Fruit fly (Drosophila melanogaster) whole organism, prepupa: ENCODE results near the gene sphe.

Source experiments
- Blimp-1 ChIP-seq: fragments of 200-800 bp; sonication (Bioruptor generic); optimal IDR thresholded peaks from 3 replicates; lab custom pipeline; 2017; ENCODE audit warnings: missing biosample characterization, missing genetic modification characterization, mild to moderate bottlenecking, moderate library complexity, missing genetic modification reagents
- CG10631 ChIP-seq: fragments of 200-800 bp; sonication (Bioruptor generic); optimal IDR thresholded peaks from 2 replicates; lab custom pipeline; 2016; ENCODE audit warnings: missing biosample characterization, missing genetic modification characterization
- CG10669 ChIP-seq: fragments of 200-800 bp; sonication (Bioruptor generic); optimal IDR thresholded peaks from 3 replicates; lab custom pipeline; 2018; ENCODE audit warnings: missing biosample characterization, mild to moderate bottlenecking, missing genetic modification characterization, moderate library complexity
- CG11902 ChIP-seq: fragments of 200-800 bp; sonication (Bioruptor generic); optimal IDR thresholded peaks from 3 replicates; lab custom pipeline; 2016; ENCODE audit warnings: missing biosample characterization, missing genetic modification characterization
- CG15336 ChIP-seq: fragments of 200-800 bp; sonication (Bioruptor generic); IDR thresholded peaks from 2 replicates; pipeline ENCODE4 v1.3.6; 2022; ENCODE audit warnings: missing biosample characterization, missing genetic modification characterization
- CG16779 ChIP-seq: fragments of 200-800 bp; sonication (Bioruptor generic); optimal IDR thresholded peaks from 3 replicates; lab custom pipeline; 2017; ENCODE audit warnings: missing biosample characterization, mild to moderate bottlenecking, missing genetic modification characterization
- CG3032 ChIP-seq: fragments of 200-800 bp; optimal IDR thresholded peaks from 2 replicates; lab custom pipeline; 2019; ENCODE audit warnings: missing biosample characterization, mild to moderate bottlenecking, missing genetic modification characterization, moderate library complexity
- CG31627 ChIP-seq: fragments of 200-800 bp; sonication (Bioruptor generic); optimal IDR thresholded peaks from 3 replicates; lab custom pipeline; 2016; ENCODE audit warnings: missing biosample characterization, missing genetic modification characterization
- CG32006 ChIP-seq: fragments of 200-800 bp; sonication (Bioruptor generic); optimal IDR thresholded peaks from 3 replicates; lab custom pipeline; 2017; ENCODE audit warnings: missing biosample characterization, mild to moderate bottlenecking, missing genetic modification characterization
- CG3919 ChIP-seq: fragments of 200-800 bp; sonication (Bioruptor generic); optimal IDR thresholded peaks from 3 replicates; lab custom pipeline; 2016; ENCODE audit warnings: missing biosample characterization, missing genetic modification characterization
- CG4318 ChIP-seq: fragments of 200-800 bp; sonication (Bioruptor generic); optimal IDR thresholded peaks from 3 replicates; lab custom pipeline; 2017; ENCODE audit warnings: missing biosample characterization, mild to moderate bottlenecking, missing genetic modification characterization
- CG6163 ChIP-seq: fragments of 200-800 bp; sonication (Bioruptor generic); IDR thresholded peaks from 3 replicates; pipeline ENCODE4 v1.3.6; 2022; ENCODE audit warnings: missing biosample characterization, missing genetic modification characterization
- CG6276 ChIP-seq: fragments of 200-800 bp; sonication (Bioruptor generic); optimal IDR thresholded peaks from 2 replicates; lab custom pipeline; 2017; ENCODE audit warnings: missing biosample characterization, mild to moderate bottlenecking, missing genetic modification characterization
- CG6808 ChIP-seq: fragments of 200-800 bp; sonication (Bioruptor generic); optimal IDR thresholded peaks from 3 replicates; lab custom pipeline; 2017; ENCODE audit warnings: missing biosample characterization, missing genetic modification characterization, mild to moderate bottlenecking, moderate library complexity, missing genetic modification reagents
- CG8119 ChIP-seq: fragments of 200-800 bp; sonication (Bioruptor generic); IDR thresholded peaks from 3 replicates; pipeline ENCODE4 v1.3.6; 2022; ENCODE audit warnings: missing biosample characterization, missing genetic modification characterization
- CG8632 ChIP-seq: fragments of 200-800 bp; sonication (Bioruptor generic); optimal IDR thresholded peaks from 3 replicates; lab custom pipeline; 2016; ENCODE audit warnings: missing biosample characterization, missing genetic modification characterization
- CG9139 ChIP-seq: fragments of 200-800 bp; sonication (Bioruptor generic); optimal IDR thresholded peaks from 3 replicates; lab custom pipeline; 2017; ENCODE audit warnings: missing biosample characterization, mild to moderate bottlenecking, missing genetic modification characterization
- Eip75B ChIP-seq: fragments of 200-800 bp; sonication (Bioruptor generic); optimal IDR thresholded peaks from 3 replicates; lab custom pipeline; 2016; ENCODE audit warnings: missing biosample characterization, missing genetic modification characterization
- Eip78C ChIP-seq: fragments of 200-800 bp; sonication (Bioruptor generic); peaks from one replicate; lab custom pipeline; 2016; ENCODE audit warnings: missing biosample characterization, missing genetic modification characterization
- Ets21C ChIP-seq: fragments of 200-800 bp; sonication (Bioruptor generic); optimal IDR thresholded peaks from 3 replicates; lab custom pipeline; 2016; ENCODE audit warnings: missing biosample characterization, missing genetic modification characterization
- Ets96B ChIP-seq: fragments of 200-800 bp; optimal IDR thresholded peaks from 2 replicates; lab custom pipeline; 2019; ENCODE audit warnings: missing biosample characterization, mild to moderate bottlenecking, missing genetic modification characterization, moderate library complexity
- Gug ChIP-seq: fragments of 200-800 bp; sonication (Bioruptor generic); IDR thresholded peaks from 2 replicates; pipeline ENCODE4 v1.3.6; 2022; ENCODE audit warnings: missing biosample characterization, missing genetic modification characterization
- Hr38 ChIP-seq: sonication (Bioruptor generic); optimal IDR thresholded peaks from 2 replicates; lab custom pipeline; 2016; ENCODE audit warnings: missing biosample characterization, missing genetic modification characterization
- Hr39 ChIP-seq: fragments of 200-800 bp; sonication (Bioruptor generic); optimal IDR thresholded peaks from 2 replicates; lab custom pipeline; 2016; ENCODE audit warnings: missing biosample characterization, missing genetic modification characterization
- Hr4 ChIP-seq: fragments of 200-800 bp; sonication (Bioruptor generic); optimal IDR thresholded peaks from 3 replicates; lab custom pipeline; 2016; ENCODE audit warnings: missing biosample characterization, missing genetic modification characterization
- Lpt ChIP-seq: fragments of 200-800 bp; sonication (Bioruptor generic); optimal IDR thresholded peaks from 3 replicates; lab custom pipeline; 2016; ENCODE audit warnings: missing biosample characterization, missing genetic modification characterization
- OdsH ChIP-seq: fragments of 200-800 bp; sonication (Bioruptor generic); optimal IDR thresholded peaks from 3 replicates; lab custom pipeline; 2016; ENCODE audit warnings: missing biosample characterization, missing genetic modification characterization
- Smox ChIP-seq: fragments of 200-800 bp; sonication (Bioruptor generic); optimal IDR thresholded peaks from 3 replicates; lab custom pipeline; 2016; ENCODE audit warnings: missing biosample characterization, missing genetic modification characterization
- Sox102F ChIP-seq: fragments of 200-800 bp; sonication (Bioruptor generic); optimal IDR thresholded peaks from 2 replicates; lab custom pipeline; 2016; ENCODE audit warnings: missing biosample characterization, mild to moderate bottlenecking, missing genetic modification characterization
- Sox14 ChIP-seq: fragments of 200-800 bp; sonication (Bioruptor generic); optimal IDR thresholded peaks from 3 replicates; lab custom pipeline; 2016; ENCODE audit warnings: missing biosample characterization, missing genetic modification characterization
- Sox15 ChIP-seq: fragments of 200-800 bp; sonication (Bioruptor generic); optimal IDR thresholded peaks from 3 replicates; lab custom pipeline; 2016; ENCODE audit warnings: missing biosample characterization, missing genetic modification characterization
- achi ChIP-seq: fragments of 200-800 bp; sonication (Bioruptor generic); optimal IDR thresholded peaks from 3 replicates; lab custom pipeline; 2016; ENCODE audit warnings: missing biosample characterization, missing genetic modification characterization
- acj6 ChIP-seq: fragments of 200-800 bp; sonication (Bioruptor generic); optimal IDR thresholded peaks from 3 replicates; lab custom pipeline; 2016; ENCODE audit warnings: missing biosample characterization, missing genetic modification characterization
- cyc ChIP-seq: fragments of 200-800 bp; sonication (Bioruptor generic); optimal IDR thresholded peaks from 3 replicates; lab custom pipeline; 2016; ENCODE audit warnings: missing biosample characterization, missing genetic modification characterization
- dac ChIP-seq: fragments of 200-800 bp; sonication (Bioruptor generic); optimal IDR thresholded peaks from 2 replicates; lab custom pipeline; 2017; ENCODE audit warnings: missing biosample characterization, mild to moderate bottlenecking, missing genetic modification characterization
- dsx ChIP-seq: fragments of 200-800 bp; optimal IDR thresholded peaks from 3 replicates; lab custom pipeline; 2019; ENCODE audit warnings: missing biosample characterization, mild to moderate bottlenecking, missing genetic modification characterization, moderate library complexity; ENCODE audit not compliant: poor library complexity, severe bottlenecking
- eg ChIP-seq: fragments of 200-800 bp; sonication (Bioruptor generic); IDR thresholded peaks from 3 replicates; pipeline ENCODE4 v1.3.6; 2022; ENCODE audit warnings: missing biosample characterization, missing genetic modification characterization
- esn ChIP-seq: fragments of 200-800 bp; sonication (Bioruptor generic); optimal IDR thresholded peaks from 2 replicates; lab custom pipeline; 2016; ENCODE audit warnings: missing biosample characterization, mild to moderate bottlenecking, missing genetic modification characterization, moderate library complexity
- fd59A ChIP-seq: fragments of 200-800 bp; sonication (Bioruptor generic); optimal IDR thresholded peaks from 2 replicates; lab custom pipeline; 2017; ENCODE audit warnings: missing biosample characterization, mild to moderate bottlenecking, missing genetic modification characterization, missing genetic modification reagents
- fd85E ChIP-seq: fragments of 200-800 bp; sonication (Bioruptor generic); optimal IDR thresholded peaks from 3 replicates; lab custom pipeline; 2016; ENCODE audit warnings: missing biosample characterization, missing genetic modification characterization
- lz ChIP-seq: fragments of 200-800 bp; sonication (Bioruptor generic); optimal IDR thresholded peaks from 3 replicates; lab custom pipeline; 2016; ENCODE audit warnings: missing biosample characterization, missing genetic modification characterization
- net ChIP-seq: fragments of 200-800 bp; sonication (Bioruptor generic); optimal IDR thresholded peaks from 3 replicates; lab custom pipeline; 2016; ENCODE audit warnings: missing biosample characterization, missing genetic modification characterization
- pdm3 ChIP-seq: fragments of 200-800 bp; sonication (Bioruptor generic); optimal IDR thresholded peaks from 3 replicates; lab custom pipeline; 2016; ENCODE audit warnings: missing biosample characterization, missing genetic modification characterization
- ss ChIP-seq, 2 experiments: fragments of 200-800 bp; sonication (Bioruptor generic); optimal IDR thresholded peaks; 2 replicates in 1 of 2; 3 replicates in 1 of 2; lab custom pipeline; 2017 to 2018; ENCODE audit warnings: mild to moderate bottlenecking in 2 of 2, missing biosample characterization in 2 of 2, missing genetic modification characterization in 2 of 2, moderate library complexity in 1 of 2
- topi ChIP-seq: fragments of 200-800 bp; sonication (Bioruptor generic); optimal IDR thresholded peaks from 3 replicates; lab custom pipeline; 2016; ENCODE audit warnings: missing biosample characterization, missing genetic modification characterization
- vri ChIP-seq: fragments of 200-800 bp; sonication (Bioruptor generic); optimal IDR thresholded peaks from 3 replicates; lab custom pipeline; 2016; ENCODE audit warnings: missing biosample characterization, mild to moderate bottlenecking, missing genetic modification characterization

sphe gene

DNA sequence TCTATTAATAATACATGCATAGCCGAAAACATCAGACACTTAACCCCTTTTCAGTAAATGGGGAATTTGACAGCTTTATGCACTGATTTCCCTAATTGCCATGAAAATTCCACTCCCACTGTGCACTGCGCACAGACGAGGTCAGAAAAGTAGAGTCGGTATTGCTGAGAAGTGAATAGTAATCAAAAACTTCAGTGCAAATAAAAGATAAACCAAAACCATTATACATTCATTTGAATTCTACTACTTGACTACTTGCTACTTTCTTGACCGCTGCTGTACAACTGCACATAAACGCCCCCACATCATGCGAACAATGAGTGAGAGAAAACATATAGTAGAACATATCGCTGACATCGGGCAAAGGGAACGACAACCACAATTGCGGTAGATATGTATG lies 10.3 kb downstream of the sphe start (continued):
- TF ChIP-seq dsx (GFP tag; lab: Kevin White, UChicago), result peak; percentile 50
- peak; percentile 85 for TF ChIP-seq CG8119 (GFP tag; lab: Robert Waterston, UW)
- TF ChIP-seq dac (GFP tag; lab: Kevin White, UChicago), result peak; percentile 68
- peak; percentile 61 for TF ChIP-seq Smox
- TF ChIP-seq Sox102F (GFP tag; lab: Kevin White, UChicago), result peak; percentile 51
- peak; percentile 51 for TF ChIP-seq CG16779 (tag; lab: Kevin White, UChicago)
- peak; percentile 51 for TF ChIP-seq CG11902 (GFP tag; lab: Kevin White, UChicago)
- peak; percentile 76 for TF ChIP-seq net (GFP tag; lab: Kevin White, UChicago)

DNA sequence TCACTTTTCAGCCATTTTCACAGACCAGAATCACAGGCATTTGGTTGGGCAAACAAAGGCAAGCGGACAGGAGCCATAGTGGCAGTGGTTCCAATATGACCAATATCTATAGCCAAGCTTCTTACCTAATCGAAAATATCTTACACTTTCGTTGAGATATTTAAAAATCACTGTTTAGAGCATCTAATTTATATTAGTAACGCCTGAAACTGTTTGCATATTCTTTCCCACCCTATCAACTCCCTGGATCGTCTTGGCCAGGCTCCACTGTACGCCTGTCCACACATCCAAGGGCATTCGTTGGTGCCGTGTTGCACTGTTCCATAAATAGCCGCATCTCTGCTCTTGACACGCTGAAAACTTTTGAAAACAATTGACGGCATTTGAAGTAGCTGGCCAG lies 11.3 kb downstream of the sphe start:
- TF ChIP-seq Eip78C (GFP tag; lab: Kevin White, UChicago), result peak; percentile 72
- no peak for TF ChIP-seq Sox102F (GFP tag; lab: Kevin White, UChicago)
- TF ChIP-seq dac (GFP tag; lab: Kevin White, UChicago), result no peak
- no peak for TF ChIP-seq ss (GFP tag; optimal IDR thresholded peaks at IDR 0.05; lab: Kevin White, UChicago)
- TF ChIP-seq Hr4 (GFP tag; lab: Kevin White, UChicago), result peak; percentile 24
- peak; percentile 47 for TF ChIP-seq CG3919 (GFP tag; lab: Kevin White, UChicago)
- peak; percentile 25 for TF ChIP-seq Eip75B
- TF ChIP-seq acj6 (GFP tag; lab: Kevin White, UChicago), result peak; percentile 21
- peak; percentile 43 for TF ChIP-seq pdm3 (GFP tag; lab: Kevin White, UChicago)
- no peak for TF ChIP-seq cyc
- TF ChIP-seq CG6808 (GFP tag; lab: Kevin White, UChicago), result peak; percentile 13
- peak; percentile 48; the same call in 1 of the 2 replicates for TF ChIP-seq CG15336 (GFP tag; lab: Robert Waterston, UW)
- no peak for TF ChIP-seq esn (GFP tag; lab: Kevin White, UChicago)
- TF ChIP-seq Ets21C (GFP tag; lab: Kevin White, UChicago), result no peak
- TF ChIP-seq Lpt (GFP tag; lab: Kevin White, UChicago), result peak; percentile 17
- no peak for TF ChIP-seq CG31627 (GFP tag; lab: Kevin White, UChicago)
- TF ChIP-seq CG6276 (GFP tag; lab: Kevin White, UChicago), result no peak
- peak; percentile 16; the same call in 1 of the 2 replicates for TF ChIP-seq Gug
- TF ChIP-seq Blimp-1 (GFP tag; lab: Kevin White, UChicago), result no peak
- no peak for TF ChIP-seq Sox15
- TF ChIP-seq CG9139, result no peak
- peak; percentile 39 for TF ChIP-seq Ets96B (tag; lab: Kevin White, UChicago)
- TF ChIP-seq CG32006 (GFP tag; lab: Kevin White, UChicago), result peak; percentile 17
- TF ChIP-seq Hr38 (GFP tag; lab: Kevin White, UChicago), result no peak
- no peak for TF ChIP-seq CG4318
- TF ChIP-seq Smox, result no peak
- no peak for TF ChIP-seq CG10669
- TF ChIP-seq CG3032, result no peak
- TF ChIP-seq CG10631 (GFP tag; lab: Kevin White, UChicago), result peak; percentile 36
- peak; percentile 15 for TF ChIP-seq OdsH (GFP tag; lab: Kevin White, UChicago)
- TF ChIP-seq CG8632, result no peak
- TF ChIP-seq fd85E, result no peak
- no peak for TF ChIP-seq topi
- no peak for TF ChIP-seq eg (GFP tag; lab: Robert Waterston, UW)
- TF ChIP-seq CG16779 (tag; lab: Kevin White, UChicago), result no peak
- TF ChIP-seq Hr39 (GFP tag; lab: Kevin White, UChicago), result no peak
- peak; percentile 49; the same call in 1 of the 3 replicates for TF ChIP-seq CG6163 (GFP tag; lab: Robert Waterston, UW)
- TF ChIP-seq Sox14 (GFP tag; lab: Kevin White, UChicago), result peak; percentile 33
- no peak for TF ChIP-seq vri
- TF ChIP-seq fd59A (GFP tag; lab: Kevin White, UChicago), result peak; percentile 6
- TF ChIP-seq achi (GFP tag; lab: Kevin White, UChicago), result peak; percentile 44
- TF ChIP-seq lz, result no peak
- TF ChIP-seq, all 60 proteins: peak for 18
